Worm (Caenorhabditis elegans) whole organism, L4/young adult: ENCODE data around the gene F07C3.16.

Experiments used
- W03F9.2 ChIP-seq: fragments of 150-350 bp; optimal IDR thresholded peaks from 2 replicates; lab custom pipeline; 2014; ENCODE audit warnings: missing biosample characterization, missing genetic modification characterization
- dao-5 ChIP-seq: sonication (generic microtip); optimal IDR thresholded peaks from 2 replicates; lab custom pipeline; 2016; ENCODE audit warnings: missing genotype, missing genetic modification characterization, moderate library complexity, missing compliant biosample characterization
- him-1 ChIP-seq: sonication (generic microtip); optimal IDR thresholded peaks from 2 replicates; lab custom pipeline; 2016; ENCODE audit warnings: missing genotype, missing genetic modification reagents, missing genetic modification characterization, missing compliant biosample characterization

DNA sequence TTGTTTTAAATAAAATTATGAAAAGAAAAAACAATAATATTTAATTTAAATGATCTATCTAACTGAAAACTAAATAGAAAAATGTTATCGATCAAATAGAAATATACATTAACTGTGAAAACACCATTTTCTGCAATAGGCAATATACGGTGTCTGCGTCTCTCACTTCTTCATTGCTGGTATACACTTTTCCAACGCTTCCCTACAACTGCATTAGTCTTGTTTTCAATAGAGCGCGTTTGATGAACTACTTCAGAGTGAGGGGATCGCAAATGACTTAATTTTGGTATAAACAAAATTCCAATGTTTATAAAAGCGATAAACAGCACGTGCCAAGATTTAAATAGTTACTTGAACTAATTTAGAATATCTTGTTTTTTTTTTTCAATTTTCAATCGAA, 44.9 kb downstream of the F07C3.16 start:
- TF ChIP-seq him-1 (tag; lab: Kevin White, UChicago) (no peak), dao-5 (tag; lab: Kevin White, UChicago) (no peak), W03F9.2 (tag; lab: Kevin White, UChicago) (peak; percentile 55)
